Worm (Caenorhabditis elegans): ENCODE measurements around the gene col-36.
A peak's percentile ranks its signal among the peaks of the same experiment; 100 is the strongest.

col-36 gene

DNA sequence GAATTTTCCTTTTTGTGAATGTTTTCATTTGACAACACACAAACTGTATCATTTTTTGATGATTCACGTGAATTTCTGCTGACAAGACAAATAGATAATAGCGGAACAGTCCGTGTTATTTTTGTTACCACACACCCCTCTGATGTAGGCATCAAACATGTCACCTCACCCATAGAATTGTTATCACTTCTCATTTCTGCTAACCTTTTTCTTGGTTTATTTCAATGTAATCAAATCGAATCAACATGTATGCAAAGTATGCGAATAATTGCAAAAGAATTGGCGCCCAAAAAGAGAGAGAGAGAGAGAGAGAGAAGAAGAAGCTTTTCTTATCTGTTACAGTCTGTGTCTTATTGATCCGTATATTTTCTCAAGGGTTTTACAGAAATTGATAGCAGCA, 11.2 kb downstream of the col-36 start (continued):
- no peak for TF ChIP-seq lin-1 (GFP tag; IDR thresholded peaks at IDR 0.05)
- no peak for TF ChIP-seq Y5F2A.4 (GFP tag; optimal IDR thresholded peaks at IDR 0.05)
- peak; percentile 69 for TF ChIP-seq pqm-1 (tag; optimal IDR thresholded peaks at IDR 0.05)
- TF ChIP-seq snpc-1.2 (GFP tag; IDR thresholded peaks at IDR 0.05): no peak
- TF ChIP-seq fos-1 (tag; optimal IDR thresholded peaks at IDR 0.05): no peak
- TF ChIP-seq gei-8 (GFP tag; optimal IDR thresholded peaks at IDR 0.05): no peak
- TF ChIP-seq hlh-11 (tag; optimal IDR thresholded peaks at IDR 0.05): peak; percentile 75
- TF ChIP-seq duxl-1 (tag; optimal IDR thresholded peaks at IDR 0.05; ENCODE audit: poor library complexity): no peak
- no peak for TF ChIP-seq jun-1 (tag; optimal IDR thresholded peaks at IDR 0.05)
- no peak for TF ChIP-seq F37D6.2 (tag; optimal IDR thresholded peaks at IDR 0.05)
- no peak for TF ChIP-seq fkh-10 (GFP tag; optimal IDR thresholded peaks at IDR 0.05)
- no peak for TF ChIP-seq arid-1 (GFP tag; conservative IDR thresholded peaks at IDR 0.05)
- TF ChIP-seq nhr-10 (tag; optimal IDR thresholded peaks at IDR 0.05): no peak
- TF ChIP-seq zfp-2 (tag; optimal IDR thresholded peaks at IDR 0.05): no peak
- no peak for TF ChIP-seq R02D3.7 (tag; optimal IDR thresholded peaks at IDR 0.05)
- no peak for TF ChIP-seq ceh-20 (GFP tag; IDR thresholded peaks at IDR 0.05)
- TF ChIP-seq dve-1 (tag; optimal IDR thresholded peaks at IDR 0.05; ENCODE audit: insufficient read depth): peak; percentile 57
- TF ChIP-seq daf-19 (GFP tag; conservative IDR thresholded peaks at IDR 0.05): no peak
- peak; percentile 68 for TF ChIP-seq php-3 (GFP tag; IDR thresholded peaks at IDR 0.05)
- no peak for TF ChIP-seq daf-16 (GFP tag; optimal IDR thresholded peaks at IDR 0.05)
- TF ChIP-seq daf-16 (tag; optimal IDR thresholded peaks at IDR 0.05): peak; percentile 95
- TF ChIP-seq D1046.2 (GFP tag; IDR thresholded peaks at IDR 0.05): no peak
- no peak for TF ChIP-seq ceh-32 (tag; optimal IDR thresholded peaks at IDR 0.05; ENCODE audit: poor library complexity)
- peak in 1 of 2 experiments; percentile 69 for TF ChIP-seq unc-62 (GFP tag; optimal IDR thresholded peaks at IDR 0.05 in 1 of 2)
- no peak for TF ChIP-seq unc-62 (tag; optimal IDR thresholded peaks at IDR 0.05)
- no peak for TF ChIP-seq aly-2 (tag; optimal IDR thresholded peaks at IDR 0.05)
- peak; percentile 93 for TF ChIP-seq nhr-28 (tag; optimal IDR thresholded peaks at IDR 0.05)
- no peak for TF ChIP-seq unc-39 (tag; optimal IDR thresholded peaks at IDR 0.05)
- peak; percentile 11 for TF ChIP-seq T20F7.1 (GFP tag; optimal IDR thresholded peaks at IDR 0.05)
- no peak for TF ChIP-seq T26A8.4 (GFP tag; IDR thresholded peaks at IDR 0.05)
- no peak for TF ChIP-seq tra-1 (GFP tag; IDR thresholded peaks at IDR 0.05)
- TF ChIP-seq mxl-2 (GFP tag; conservative IDR thresholded peaks at IDR 0.05): peak; percentile 79; the same call in 1 of the 2 replicates
- TF ChIP-seq mxl-3 (GFP tag; optimal IDR thresholded peaks at IDR 0.05): peak; percentile 33
- peak; percentile 68 for TF ChIP-seq nhr-77 (tag; optimal IDR thresholded peaks at IDR 0.05)

DNA sequence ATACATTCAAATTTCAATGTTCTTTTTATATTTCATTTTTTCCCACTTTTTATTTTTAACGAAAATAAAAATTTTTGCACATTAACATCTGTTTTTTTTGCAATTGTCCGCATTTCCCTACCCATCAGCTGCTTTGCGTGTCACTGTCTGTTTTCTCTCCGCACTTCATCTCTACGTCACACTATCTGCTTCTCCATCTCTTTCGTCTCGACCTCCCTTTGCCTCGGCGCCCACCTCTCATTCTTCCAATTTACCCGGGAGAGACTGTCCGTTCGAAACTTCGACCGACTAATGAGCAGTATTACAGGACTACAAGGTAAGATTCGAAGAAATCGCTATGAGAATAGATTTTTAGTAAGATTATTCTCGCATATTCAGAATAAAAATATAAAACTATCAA, 13.2 kb downstream of the col-36 start, which contains the start of gene C27H5.2:
Gene C27H5.2, plus strand, starts transcription at position 190 of the 400 bp plus-strand sequence.
- TF ChIP-seq F44E2.7 (GFP tag; IDR thresholded peaks at IDR 0.05): no peak
- TF ChIP-seq ceh-62 (tag; optimal IDR thresholded peaks at IDR 0.05): no peak
- no peak for TF ChIP-seq zip-2 (tag; optimal IDR thresholded peaks at IDR 0.05)
- TF ChIP-seq dpl-1 (GFP tag; optimal IDR thresholded peaks at IDR 0.05): no peak
- no peak for TF ChIP-seq Y48G9A.11 (GFP tag; IDR thresholded peaks at IDR 0.05)
- TF ChIP-seq ces-1 (GFP tag; optimal IDR thresholded peaks at IDR 0.05): no peak
- TF ChIP-seq ceh-28 (tag; optimal IDR thresholded peaks at IDR 0.05): no peak
- TF ChIP-seq lim-7 (GFP tag; IDR thresholded peaks at IDR 0.05): no peak
- TF ChIP-seq nhr-48 (tag; optimal IDR thresholded peaks at IDR 0.05): no peak
- peak; percentile 29 for TF ChIP-seq mep-1 (tag; optimal IDR thresholded peaks at IDR 0.05)
- no peak for TF ChIP-seq unc-130 (GFP tag; optimal IDR thresholded peaks at IDR 0.05)
- no peak for TF ChIP-seq skn-1 (tag; optimal IDR thresholded peaks at IDR 0.05)
- no peak for TF ChIP-seq daf-16 (GFP tag; optimal IDR thresholded peaks at IDR 0.05)
- TF ChIP-seq daf-16 (tag; optimal IDR thresholded peaks at IDR 0.05): no peak
- peak; percentile 7; the same call in 1 of the 2 replicates for TF ChIP-seq dmd-6 (GFP tag; IDR thresholded peaks at IDR 0.05)
- TF ChIP-seq lsy-2 (tag; optimal IDR thresholded peaks at IDR 0.05): no peak
- peak; percentile 84 for TF ChIP-seq ama-1 (optimal IDR thresholded peaks at IDR 0.05)
- no peak for TF ChIP-seq egl-27 (tag; optimal IDR thresholded peaks at IDR 0.05)
- no peak for TF ChIP-seq T20F7.1 (GFP tag; optimal IDR thresholded peaks at IDR 0.05)
- TF ChIP-seq nhr-28 (tag; optimal IDR thresholded peaks at IDR 0.05): peak; percentile 26
- peak; percentile 68 for TF ChIP-seq hlh-11 (tag; optimal IDR thresholded peaks at IDR 0.05)
- no peak for TF ChIP-seq lin-1 (GFP tag; IDR thresholded peaks at IDR 0.05)
- no peak for TF ChIP-seq pqm-1 (tag; optimal IDR thresholded peaks at IDR 0.05)
- TF ChIP-seq Y105C5A.15 (GFP tag; IDR thresholded peaks at IDR 0.05): no peak
- no peak for TF ChIP-seq mdl-1 (tag; optimal IDR thresholded peaks at IDR 0.05)
- no peak for TF ChIP-seq set-16 (GFP tag; IDR thresholded peaks at IDR 0.05)
